Fruit fly (Drosophila melanogaster) Kc167 (cell line): ENCODE measurements around the gene lobo.

Experiments used
- Myc ChIP-seq: fragments of >200 bp; optimal IDR thresholded peaks from 2 replicates; lab custom pipeline; 2017; ENCODE audit warnings: missing external identifiers
- Sin3A ChIP-seq: fragments of >200 bp; optimal IDR thresholded peaks from 2 replicates; lab custom pipeline; 2018; ENCODE audit warnings: missing external identifiers
- psq ChIP-seq: fragments of >200 bp; optimal IDR thresholded peaks from 2 replicates; lab custom pipeline; 2017; ENCODE audit warnings: missing external identifiers
- ttk ChIP-seq: sonication (Bioruptor generic); optimal IDR thresholded peaks from 2 replicates; lab custom pipeline; 2017; ENCODE audit warnings: missing external identifiers

dm6 chr3R:25219018-25219417 lies 25.4 kb upstream of the lobo start, which contains the start of gene CG31103:
- TF ChIP-seq ttk (lab: Kevin White, UChicago) (no peak), psq (lab: Kevin White, UChicago) (no peak), Sin3A (lab: Kevin White, UChicago) (no peak), Myc (lab: Kevin White, UChicago) (no peak)
